Fruit fly (Drosophila melanogaster): ENCODE data around the gene GstZ2.

GstZ2 gene

dm6 chr3R:9419300-9419652 is 41.2 kb downstream of the GstZ2 start (continued):
- no peak for TF ChIP-seq az2 (GFP tag; optimal IDR thresholded peaks at IDR 0.05)
- TF ChIP-seq knrl (GFP tag; IDR thresholded peaks at IDR 0.05; ENCODE audit: partially characterized antibody): no peak
- no peak for TF ChIP-seq h (optimal IDR thresholded peaks at IDR 0.05)
- TF ChIP-seq Hand (GFP tag; optimal IDR thresholded peaks at IDR 0.05): peak; percentile 25
- no peak for TF ChIP-seq crol (GFP tag; IDR thresholded peaks at IDR 0.05)
- TF ChIP-seq BtbVII (GFP tag; optimal IDR thresholded peaks at IDR 0.05): peak; percentile 39
- peak; percentile 9 for TF ChIP-seq bigmax (GFP tag; optimal IDR thresholded peaks at IDR 0.05)
- TF ChIP-seq sr (GFP tag; IDR thresholded peaks at IDR 0.05): no peak
- TF ChIP-seq onecut (GFP tag; IDR thresholded peaks at IDR 0.05): peak; percentile 83
- TF ChIP-seq Opbp (GFP tag; IDR thresholded peaks at IDR 0.05; ENCODE audit: partially characterized antibody): no peak
- TF ChIP-seq CG11696 (GFP tag; IDR thresholded peaks at IDR 0.05): no peak
- peak; percentile 47 for TF ChIP-seq CG7745 (tag; optimal IDR thresholded peaks at IDR 0.05)
- no peak for TF ChIP-seq hb (GFP tag; IDR thresholded peaks at IDR 0.05; ENCODE audit: partially characterized antibody)
- TF ChIP-seq CG7987 (GFP tag; optimal IDR thresholded peaks at IDR 0.05): peak; percentile 28
- peak; percentile 53 for TF ChIP-seq lbe (GFP tag; optimal IDR thresholded peaks at IDR 0.05)
- TF ChIP-seq chn (GFP tag; optimal IDR thresholded peaks at IDR 0.05): no peak
- TF ChIP-seq Lim3 (GFP tag; IDR thresholded peaks at IDR 0.05): no peak
- no peak for TF ChIP-seq CG13296 (GFP tag; optimal IDR thresholded peaks at IDR 0.05)
- TF ChIP-seq Max (GFP tag; optimal IDR thresholded peaks at IDR 0.05): peak; percentile 59
- TF ChIP-seq cato (GFP tag; optimal IDR thresholded peaks at IDR 0.05; ENCODE audit: borderline replicate concordance): no peak
- TF ChIP-seq chif (GFP tag; optimal IDR thresholded peaks at IDR 0.05): no peak
- TF ChIP-seq CG8924 (tag; optimal IDR thresholded peaks at IDR 0.05): peak; percentile 11
- no peak for TF ChIP-seq Ets97D (GFP tag; optimal IDR thresholded peaks at IDR 0.05)
- TF ChIP-seq crp (GFP tag; optimal IDR thresholded peaks at IDR 0.05): no peak
- TF ChIP-seq CG8944 (GFP tag; optimal IDR thresholded peaks at IDR 0.05): no peak
- TF ChIP-seq MTF-1 (GFP tag; optimal IDR thresholded peaks at IDR 0.05; ENCODE audit: borderline replicate concordance): peak; percentile 49
- TF ChIP-seq CG31365 (tag; optimal IDR thresholded peaks at IDR 0.05): peak; percentile 11
- TF ChIP-seq CG8290 (GFP tag; optimal IDR thresholded peaks at IDR 0.05): no peak
- peak in 1 of 2 experiments; percentile 3 for TF ChIP-seq CG8290 (tag; optimal IDR thresholded peaks at IDR 0.05)
- TF ChIP-seq tna (GFP tag; IDR thresholded peaks at IDR 0.05; ENCODE audit: partially characterized antibody): no peak
- TF ChIP-seq NC2α (GFP tag; optimal IDR thresholded peaks at IDR 0.05): no peak
- no peak for TF ChIP-seq Aef1 (GFP tag; IDR thresholded peaks at IDR 0.05)
- TF ChIP-seq Fer1 (GFP tag; optimal IDR thresholded peaks at IDR 0.05): peak; percentile 41
- TF ChIP-seq Nf-YA (GFP tag; IDR thresholded peaks at IDR 0.05): no peak
- no peak for TF ChIP-seq CG14014 (GFP tag; IDR thresholded peaks at IDR 0.05)
- TF ChIP-seq CG1602 (GFP tag; optimal IDR thresholded peaks at IDR 0.05): no peak
- TF ChIP-seq CG12942 (GFP tag; optimal IDR thresholded peaks at IDR 0.05): no peak
- TF ChIP-seq gcm (GFP tag; optimal IDR thresholded peaks at IDR 0.05): peak; percentile 41
- TF ChIP-seq pum (GFP tag; optimal IDR thresholded peaks at IDR 0.05): no peak
- TF ChIP-seq CG42726 (GFP tag; IDR thresholded peaks at IDR 0.05; ENCODE audit: partially characterized antibody): no peak
- peak; percentile 21 for TF ChIP-seq Hey (tag; optimal IDR thresholded peaks at IDR 0.05)
- no peak for TF ChIP-seq CG10267 (tag; optimal IDR thresholded peaks at IDR 0.05)
- TF ChIP-seq fru (optimal IDR thresholded peaks at IDR 0.05): no peak
- peak; percentile 14 for TF ChIP-seq ftz-f1 (GFP tag; optimal IDR thresholded peaks at IDR 0.05)
- peak; percentile 33 for TF ChIP-seq CG10543 (GFP tag; optimal IDR thresholded peaks at IDR 0.05)
- peak; percentile 94 for TF ChIP-seq cg (GFP tag; optimal IDR thresholded peaks at IDR 0.05)
- TF ChIP-seq CG12104 (GFP tag; optimal IDR thresholded peaks at IDR 0.05): no peak
- TF ChIP-seq CG12744 (GFP tag; optimal IDR thresholded peaks at IDR 0.05): no peak
- TF ChIP-seq slp2 (GFP tag; optimal IDR thresholded peaks at IDR 0.05): no peak
- TF ChIP-seq br (optimal IDR thresholded peaks at IDR 0.05): no peak
- TF ChIP-seq grau (tag; optimal IDR thresholded peaks at IDR 0.05): peak; percentile 10
- TF ChIP-seq CG10366 (GFP tag; IDR thresholded peaks at IDR 0.05): no peak
- TF ChIP-seq CG10959 (GFP tag; IDR thresholded peaks at IDR 0.05): no peak
